Fruit fly (Drosophila melanogaster) whole organism, embryonic: ENCODE data around the gene CG5262.

Experiments
- Abd-B ChIP-seq: fragments of 200-800 bp; sonication (Bioruptor generic); optimal IDR thresholded peaks from 2 replicates; lab custom pipeline; 2018; ENCODE audit warnings: missing biosample characterization, mild to moderate bottlenecking, missing genetic modification characterization, moderate library complexity
- Awh ChIP-seq: fragments of 200-800 bp; sonication (Bioruptor generic); IDR thresholded peaks from 2 replicates; pipeline ENCODE4, ENCODE4 v1.3.6; 2022; ENCODE audit warnings: missing biosample characterization, missing genetic modification characterization
- BtbVII ChIP-seq: fragments of 200-800 bp; sonication (Bioruptor generic); optimal IDR thresholded peaks from 3 replicates; lab custom pipeline; 2017; ENCODE audit warnings: missing biosample characterization, mild to moderate bottlenecking, missing genetic modification characterization
- CG18262 ChIP-seq: fragments of 200-800 bp; optimal IDR thresholded peaks from 3 replicates; lab custom pipeline; 2019; ENCODE audit warnings: missing biosample characterization, mild to moderate bottlenecking, missing genetic modification characterization, moderate library complexity
- Hr51 ChIP-seq, 2 experiments: fragments of 200-800 bp; sonication (Bioruptor generic); optimal IDR thresholded peaks; 2 replicates in 1 of 2; 3 replicates in 1 of 2; lab custom pipeline; 2016 to 2018; ENCODE audit warnings: missing biosample characterization in 2 of 2, missing genetic modification characterization in 2 of 2, mild to moderate bottlenecking in 1 of 2, moderate library complexity in 1 of 2
- Sin3A ChIP-seq: fragments of >200 bp; optimal IDR thresholded peaks from 2 replicates; lab custom pipeline; 2018
- Taf1 ChIP-seq: fragments of 200-800 bp; sonication (Bioruptor generic); IDR thresholded peaks from 2 replicates; pipeline ENCODE4 v1.3.6; 2022; ENCODE audit warnings: missing biosample characterization, missing genetic modification characterization
- Xbp1 ChIP-seq: fragments of 200-800 bp; sonication (Bioruptor generic); optimal IDR thresholded peaks from 3 replicates; lab custom pipeline; 2016; ENCODE audit warnings: missing biosample characterization, mild to moderate bottlenecking, missing genetic modification characterization
- danr ChIP-seq: fragments of 200-800 bp; sonication (Bioruptor generic); IDR thresholded peaks from 2 replicates; pipeline ENCODE4 v1.3.6; 2022; ENCODE audit warnings: missing biosample characterization, missing genetic modification characterization
- shn ChIP-seq: fragments of 200-800 bp; sonication (Bioruptor generic); optimal IDR thresholded peaks from 3 replicates; lab custom pipeline; 2016; ENCODE audit warnings: missing biosample characterization, missing genetic modification characterization
- usp ChIP-seq: fragments of >200 bp; optimal IDR thresholded peaks from 2 replicates; lab custom pipeline; 2017; ENCODE audit warnings: missing biosample characterization, missing genetic modification characterization

- TF ChIP-seq Taf1 (GFP tag; lab: Robert Waterston, UW): no peak
- TF ChIP-seq Awh: no peak
- no peak for TF ChIP-seq Sin3A (lab: Kevin White, UChicago)
- no peak for TF ChIP-seq BtbVII
- TF ChIP-seq Abd-B: no peak
- no peak for TF ChIP-seq danr (GFP tag; lab: Robert Waterston, UW)
- TF ChIP-seq usp (GFP tag; lab: Kevin White, UChicago): no peak
- no peak for TF ChIP-seq Xbp1
- no peak for TF ChIP-seq CG18262 (tag; lab: Kevin White, UChicago)
- no peak for TF ChIP-seq Hr51 (GFP tag; optimal IDR thresholded peaks at IDR 0.05; lab: Kevin White, UChicago)
- no peak for TF ChIP-seq shn (GFP tag; lab: Kevin White, UChicago)
Measured at dm6 chr3L:20466599-20466998, 36.3 kb upstream of the CG5262 start, which contains the start of gene Tdh.
